Fruit fly (Drosophila melanogaster) whole organism, adult: Measurements from ENCODE around the gene Tailor.

Experiments
- CG12768 ChIP-seq: fragments of 200-800 bp; sonication (Bioruptor generic); optimal IDR thresholded peaks from 2 replicates; lab custom pipeline; 2017; ENCODE audit warnings: missing biosample characterization, missing genetic modification characterization, mild to moderate bottlenecking, moderate library complexity, missing genetic modification reagents
- CG14711 ChIP-seq: fragments of 200-800 bp; sonication (Bioruptor generic); optimal IDR thresholded peaks from 2 replicates; lab custom pipeline; 2018; ENCODE audit warnings: missing biosample characterization, mild to moderate bottlenecking, missing genetic modification characterization, moderate library complexity
- Crg-1 ChIP-seq: fragments of 200-800 bp; sonication (Bioruptor generic); optimal IDR thresholded peaks from 2 replicates; lab custom pipeline; 2016; ENCODE audit warnings: missing biosample characterization, missing genetic modification characterization
- Hr96 ChIP-seq: fragments of 200-800 bp; sonication (Bioruptor generic); optimal IDR thresholded peaks from 2 replicates; lab custom pipeline; 2016; ENCODE audit warnings: missing biosample characterization, missing genetic modification characterization
- cnc ChIP-seq, 2 experiments: fragments of >200 bp; optimal IDR thresholded peaks; 2 replicates each; lab custom pipeline; 2017
- kay ChIP-seq: fragments of 200-800 bp; sonication (Bioruptor generic); peaks from one replicate; lab custom pipeline; 2016; ENCODE audit warnings: missing biosample characterization, missing genetic modification characterization, borderline replicate concordance
- pad ChIP-seq: fragments of 200-800 bp; sonication (Bioruptor generic); optimal IDR thresholded peaks from 3 replicates; lab custom pipeline; 2017; ENCODE audit warnings: missing biosample characterization, missing genetic modification characterization, mild to moderate bottlenecking, moderate library complexity, missing genetic modification reagents

- TF ChIP-seq Crg-1 (GFP tag; lab: Kevin White, UChicago) (peak; percentile 70), CG14711 (tag; lab: Kevin White, UChicago) (peak; percentile 88), CG12768 (GFP tag; lab: Kevin White, UChicago) (peak; percentile 96), Hr96 (GFP tag; lab: Kevin White, UChicago) (peak; percentile 90), cnc (optimal IDR thresholded peaks at IDR 0.05; lab: Kevin White, UChicago) (no peak), pad (GFP tag; lab: Kevin White, UChicago) (peak; percentile 81), kay (GFP tag; lab: Kevin White, UChicago) (peak; percentile 94)
Observed at dm6 chr3R:7075712-7076183, 10.1 kb downstream of the Tailor start.
